Fruit fly (Drosophila melanogaster) whole organism, embryonic: ENCODE data around the gene CG31259.
A peak's percentile ranks its signal among the peaks of the same experiment; 100 is the strongest.

Experiments
- ATbp ChIP-seq: fragments of 200-800 bp; sonication (Bioruptor generic); optimal IDR thresholded peaks from 2 replicates; lab custom pipeline; 2017; ENCODE audit warnings: missing biosample characterization, mild to moderate bottlenecking, missing genetic modification characterization, missing genetic modification reagents
- Aef1 ChIP-seq: fragments of 200-800 bp; sonication (Bioruptor generic); IDR thresholded peaks from 3 replicates; pipeline ENCODE4 v1.3.6; 2022; ENCODE audit warnings: missing biosample characterization, missing genetic modification characterization
- Atf-2 ChIP-seq: fragments of 200-800 bp; sonication (Bioruptor generic); optimal IDR thresholded peaks from 2 replicates; lab custom pipeline; 2016; ENCODE audit warnings: missing biosample characterization, missing genetic modification characterization
- Bteb2 ChIP-seq: fragments of 200-800 bp; sonication (Bioruptor generic); optimal IDR thresholded peaks from 2 replicates; lab custom pipeline; 2016; ENCODE audit warnings: missing biosample characterization, missing genetic modification characterization
- CG1024 ChIP-seq: fragments of 200-800 bp; sonication (Bioruptor generic); IDR thresholded peaks from 2 replicates; pipeline ENCODE4 v1.3.6; 2022; ENCODE audit warnings: missing biosample characterization, missing genetic modification characterization
- CG10565 ChIP-seq: fragments of 200-800 bp; sonication (Bioruptor generic); optimal IDR thresholded peaks from 3 replicates; lab custom pipeline; 2016; ENCODE audit warnings: missing biosample characterization, mild to moderate bottlenecking, missing genetic modification characterization
- CG10959 ChIP-seq: fragments of 200-800 bp; sonication (Bioruptor generic); IDR thresholded peaks from 2 replicates; pipeline ENCODE4 v1.3.6; 2022; ENCODE audit warnings: missing biosample characterization, missing genetic modification characterization
- CG11504 ChIP-seq: fragments of 200-800 bp; sonication (Bioruptor generic); optimal IDR thresholded peaks from 3 replicates; lab custom pipeline; 2019; ENCODE audit warnings: missing biosample characterization, mild to moderate bottlenecking, missing genetic modification characterization, moderate library complexity
- CG13624 ChIP-seq: fragments of 200-800 bp; sonication (Bioruptor generic); optimal IDR thresholded peaks from 2 replicates; lab custom pipeline; 2016; ENCODE audit warnings: missing biosample characterization, missing genetic modification characterization
- CG14050 ChIP-seq: fragments of 200-800 bp; sonication (Bioruptor generic); IDR thresholded peaks from 3 replicates; pipeline ENCODE4 v1.3.6; 2022; ENCODE audit warnings: missing biosample characterization, missing genetic modification characterization
- CG1529 ChIP-seq: fragments of 200-800 bp; sonication (Bioruptor generic); optimal IDR thresholded peaks from 3 replicates; lab custom pipeline; 2018; ENCODE audit warnings: missing biosample characterization, missing genetic modification characterization
- CG16813 ChIP-seq: fragments of 200-800 bp; sonication (Bioruptor generic); IDR thresholded peaks from 3 replicates; pipeline ENCODE4 v1.3.6; 2022; ENCODE audit warnings: missing biosample characterization, missing genetic modification characterization; ENCODE audit not compliant: partially characterized antibody
- CG17359 ChIP-seq: fragments of 200-800 bp; sonication (Bioruptor generic); optimal IDR thresholded peaks from 3 replicates; lab custom pipeline; 2018; ENCODE audit warnings: missing biosample characterization, mild to moderate bottlenecking, missing genetic modification characterization, moderate library complexity
- CG17912 ChIP-seq: fragments of 200-800 bp; sonication (Bioruptor generic); optimal IDR thresholded peaks from 2 replicates; lab custom pipeline; 2018; ENCODE audit warnings: missing biosample characterization, mild to moderate bottlenecking, missing genetic modification characterization
- CG18619 ChIP-seq: fragments of 200-800 bp; sonication (Bioruptor generic); optimal IDR thresholded peaks from 3 replicates; lab custom pipeline; 2017; ENCODE audit warnings: missing biosample characterization, mild to moderate bottlenecking, missing genetic modification characterization
- CG2678 ChIP-seq: fragments of 200-800 bp; sonication (Bioruptor generic); optimal IDR thresholded peaks from 3 replicates; lab custom pipeline; 2019; ENCODE audit warnings: missing biosample characterization, mild to moderate bottlenecking, missing genetic modification characterization, moderate library complexity
- CG2889 ChIP-seq: fragments of 200-800 bp; sonication (Bioruptor generic); IDR thresholded peaks from 3 replicates; pipeline ENCODE4 v1.3.6; 2022; ENCODE audit warnings: missing biosample characterization, missing genetic modification characterization
- CG31224 ChIP-seq: fragments of 200-800 bp; sonication (Bioruptor generic); IDR thresholded peaks from 2 replicates; pipeline ENCODE4 v1.3.6; 2022; ENCODE audit warnings: missing biosample characterization, missing genetic modification characterization
- CG31365 ChIP-seq: fragments of 200-800 bp; sonication (Bioruptor generic); optimal IDR thresholded peaks from 2 replicates; lab custom pipeline; 2018; ENCODE audit warnings: missing biosample characterization, mild to moderate bottlenecking, missing genetic modification characterization
- CG4360 ChIP-seq: fragments of 200-800 bp; sonication (Bioruptor generic); IDR thresholded peaks from 2 replicates; pipeline ENCODE4 v1.3.6; 2022; ENCODE audit warnings: missing biosample characterization, missing genetic modification characterization
- CG4730 ChIP-seq: fragments of 200-800 bp; sonication (Bioruptor generic); IDR thresholded peaks from 2 replicates; pipeline ENCODE4 v1.3.6; 2022; ENCODE audit warnings: missing biosample characterization, missing genetic modification characterization
- CG5180 ChIP-seq: fragments of 200-800 bp; sonication (Bioruptor generic); optimal IDR thresholded peaks from 3 replicates; lab custom pipeline; 2017; ENCODE audit warnings: missing biosample characterization, missing genetic modification characterization, mild to moderate bottlenecking, moderate library complexity, missing genetic modification reagents
- CG6689 ChIP-seq: fragments of 200-800 bp; sonication (Bioruptor generic); IDR thresholded peaks from 2 replicates; pipeline ENCODE4 v1.3.6; 2022; ENCODE audit warnings: missing biosample characterization, missing genetic modification characterization
- CG7357 ChIP-seq: fragments of 200-800 bp; sonication (Bioruptor generic); IDR thresholded peaks from 3 replicates; pipeline ENCODE4 v1.3.6; 2022; ENCODE audit warnings: missing biosample characterization, missing genetic modification characterization
- CG8944 ChIP-seq: fragments of 200-800 bp; sonication (Bioruptor generic); optimal IDR thresholded peaks from 3 replicates; lab custom pipeline; 2016; ENCODE audit warnings: missing biosample characterization, missing genetic modification characterization
- CoRest ChIP-seq: fragments of 200-800 bp; sonication (Bioruptor generic); optimal IDR thresholded peaks from 3 replicates; lab custom pipeline; 2018; ENCODE audit warnings: missing biosample characterization, mild to moderate bottlenecking, missing genetic modification characterization, moderate library complexity
- Deaf1 ChIP-seq: fragments of 200-800 bp; optimal IDR thresholded peaks from 3 replicates; lab custom pipeline; 2019; ENCODE audit warnings: missing biosample characterization, mild to moderate bottlenecking, missing genetic modification characterization, moderate library complexity
- Dip3 ChIP-seq: fragments of 200-800 bp; sonication (Bioruptor generic); optimal IDR thresholded peaks from 3 replicates; lab custom pipeline; 2016; ENCODE audit warnings: missing biosample characterization, missing genetic modification characterization
- Fer3 ChIP-seq: fragments of 200-800 bp; sonication (Bioruptor generic); optimal IDR thresholded peaks from 2 replicates; lab custom pipeline; 2018; ENCODE audit warnings: missing biosample characterization, mild to moderate bottlenecking, missing genetic modification characterization, moderate library complexity
- H2.0 ChIP-seq: fragments of 200-800 bp; sonication (Bioruptor generic); IDR thresholded peaks from 2 replicates; pipeline ENCODE4 v1.3.6; 2022; ENCODE audit warnings: missing biosample characterization, missing genetic modification characterization
- HLH4C ChIP-seq: fragments of 200-800 bp; sonication (Bioruptor generic); IDR thresholded peaks from 3 replicates; pipeline ENCODE4 v1.3.6; 2022; ENCODE audit warnings: missing biosample characterization, missing genetic modification characterization; ENCODE audit not compliant: partially characterized antibody
- Hey ChIP-seq: fragments of 200-800 bp; sonication (Bioruptor generic); optimal IDR thresholded peaks from 3 replicates; lab custom pipeline; 2018; ENCODE audit warnings: missing biosample characterization, mild to moderate bottlenecking, missing genetic modification characterization
- MBD-R2 ChIP-seq: fragments of 200-800 bp; sonication (Bioruptor generic); IDR thresholded peaks from 2 replicates; pipeline ENCODE4 v1.3.6; 2022; ENCODE audit warnings: missing biosample characterization, missing genetic modification characterization
- Oaz ChIP-seq: fragments of 200-800 bp; sonication (Bioruptor generic); IDR thresholded peaks from 2 replicates; pipeline ENCODE4 v1.3.6; 2022; ENCODE audit warnings: missing biosample characterization, missing genetic modification characterization
- PHDP ChIP-seq: fragments of 200-800 bp; sonication (Bioruptor generic); optimal IDR thresholded peaks from 3 replicates; lab custom pipeline; 2018; ENCODE audit warnings: missing biosample characterization, mild to moderate bottlenecking, missing genetic modification characterization, moderate library complexity
- cg ChIP-seq: fragments of 200-800 bp; sonication (Bioruptor generic); optimal IDR thresholded peaks from 3 replicates; lab custom pipeline; 2019; ENCODE audit warnings: missing biosample characterization, mild to moderate bottlenecking, missing genetic modification characterization, moderate library complexity
- chinmo ChIP-seq: fragments of 200-800 bp; sonication (Bioruptor generic); IDR thresholded peaks from 4 replicates; pipeline ENCODE4 v1.3.6; 2022; ENCODE audit warnings: missing biosample characterization, missing genetic modification characterization; ENCODE audit not compliant: partially characterized antibody
- chn ChIP-seq: fragments of 200-800 bp; sonication (Bioruptor generic); optimal IDR thresholded peaks from 2 replicates; lab custom pipeline; 2016; ENCODE audit warnings: missing biosample characterization, missing genetic modification characterization
- crc ChIP-seq: fragments of 200-800 bp; sonication (Bioruptor generic); optimal IDR thresholded peaks from 2 replicates; lab custom pipeline; 2016; ENCODE audit warnings: missing biosample characterization, missing genetic modification characterization
- crp ChIP-seq, 2 experiments: fragments of 200-800 bp; sonication (Bioruptor generic); optimal IDR thresholded peaks; 2 replicates in 1 of 2; 3 replicates in 1 of 2; lab custom pipeline; 2017; ENCODE audit warnings: missing biosample characterization in 2 of 2, missing genetic modification characterization in 2 of 2, mild to moderate bottlenecking in 1 of 2, moderate library complexity in 1 of 2
- cwo ChIP-seq: fragments of 200-800 bp; sonication (Bioruptor generic); optimal IDR thresholded peaks from 3 replicates; lab custom pipeline; 2017; ENCODE audit warnings: missing biosample characterization, missing genetic modification characterization, mild to moderate bottlenecking, moderate library complexity, missing genetic modification reagents
- dm ChIP-seq: fragments of 200-800 bp; sonication (Bioruptor generic); optimal IDR thresholded peaks from 3 replicates; lab custom pipeline; 2016; ENCODE audit warnings: missing biosample characterization, missing genetic modification characterization
- fd102C ChIP-seq: fragments of 200-800 bp; sonication (Bioruptor generic); optimal IDR thresholded peaks from 2 replicates; lab custom pipeline; 2018; ENCODE audit warnings: missing biosample characterization, mild to moderate bottlenecking, missing genetic modification characterization, moderate library complexity
- fd96Cb ChIP-seq: fragments of 200-800 bp; sonication (Bioruptor generic); optimal IDR thresholded peaks from 2 replicates; lab custom pipeline; 2018; ENCODE audit warnings: missing biosample characterization, mild to moderate bottlenecking, missing genetic modification characterization, moderate library complexity
- her ChIP-seq: fragments of 200-800 bp; sonication (Bioruptor generic); optimal IDR thresholded peaks from 2 replicates; lab custom pipeline; 2016; ENCODE audit warnings: missing biosample characterization, missing genetic modification characterization
- lov ChIP-seq, 2 experiments: fragments of 200-800 bp in 1 of 2; fragments of >200 bp in 1 of 2; sonication (Bioruptor generic) in 1 of 2; IDR thresholded peaks in 1 of 2; optimal IDR thresholded peaks in 1 of 2; 2 replicates in 1 of 2; 3 replicates in 1 of 2; pipeline versions ENCODE4 v1.3.6 to Lab custom; 2017 to 2022; ENCODE audit warnings: missing biosample characterization in 1 of 2, missing genetic modification characterization in 1 of 2
- luna ChIP-seq: fragments of 200-800 bp; sonication (Bioruptor generic); optimal IDR thresholded peaks from 2 replicates; lab custom pipeline; 2016; ENCODE audit warnings: missing biosample characterization, missing genetic modification characterization
- sd ChIP-seq: fragments of 200-800 bp; sonication (Bioruptor generic); optimal IDR thresholded peaks from 3 replicates; lab custom pipeline; 2018; ENCODE audit warnings: missing biosample characterization, mild to moderate bottlenecking, missing genetic modification characterization, moderate library complexity
- zf30C ChIP-seq: fragments of 200-800 bp; sonication (Bioruptor generic); optimal IDR thresholded peaks from 3 replicates; lab custom pipeline; 2018; ENCODE audit warnings: missing biosample characterization, mild to moderate bottlenecking, missing genetic modification characterization

CG31259 gene

DNA sequence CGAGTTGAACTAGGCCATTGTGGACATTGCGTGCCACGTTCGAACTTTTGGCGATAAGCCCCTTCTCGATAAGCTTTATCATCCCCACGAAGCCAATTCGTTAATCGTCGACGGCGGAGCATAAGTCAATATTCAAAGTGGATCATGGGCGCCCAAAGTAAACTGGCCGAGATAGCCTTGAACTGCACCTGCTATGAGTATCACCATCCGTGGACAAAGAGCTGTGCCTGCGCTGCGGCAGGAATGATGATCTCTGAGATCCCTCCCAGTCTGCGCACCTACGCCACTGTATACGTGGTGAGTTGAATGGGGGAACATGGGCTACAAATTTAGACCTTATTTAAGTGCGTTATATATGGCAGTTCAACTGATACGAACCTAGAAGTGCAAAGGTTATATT, 533 bp downstream of the CG31259 start (continued):
- 0 out of 2 replicates have a peak, but pooled peaks have one; percentile 16 for TF ChIP-seq CG6689 (GFP tag; lab: Robert Waterston, UW)
- 0 out of 3 replicates have a peak, but pooled peaks have one; percentile 20 for TF ChIP-seq CG7357
- no peak for TF ChIP-seq sd (tag; lab: Kevin White, UChicago)
- TF ChIP-seq Dip3 (GFP tag; lab: Kevin White, UChicago) = peak; percentile 37
- no peak for TF ChIP-seq crc (GFP tag; lab: Kevin White, UChicago)

DNA sequence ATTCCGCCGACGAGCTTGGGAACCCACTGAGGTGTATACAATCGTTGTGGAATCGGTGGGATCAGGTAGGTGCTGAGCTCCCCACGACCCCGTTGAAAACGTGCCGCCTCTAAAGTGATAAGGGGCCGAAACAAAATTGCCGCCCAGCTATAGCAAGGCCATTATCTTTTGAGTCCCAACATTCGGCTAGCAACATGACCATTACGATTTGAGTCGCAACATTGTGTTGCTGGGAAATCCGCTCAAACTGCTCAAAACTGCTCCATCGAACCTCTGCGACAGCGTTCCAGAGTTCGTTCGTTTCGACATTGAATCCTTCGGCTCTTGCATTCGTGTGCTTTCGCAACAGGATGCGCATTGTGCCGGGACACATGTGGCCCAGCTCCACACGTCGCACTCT, 5.1 kb downstream of the CG31259 start, which contains the start of gene CG11741:
Gene CG11741 (minus strand): TSS at position 16 of the 400 bp plus-strand sequence.
- TF ChIP-seq CG5180 (GFP tag; lab: Kevin White, UChicago) = peak; percentile 96
- TF ChIP-seq H2.0 (GFP tag; lab: Robert Waterston, UW) = no peak
- TF ChIP-seq CG13624 (GFP tag; lab: Kevin White, UChicago) = no peak
- TF ChIP-seq PHDP (tag; lab: Kevin White, UChicago) = no peak
- peak; percentile 89 for TF ChIP-seq cwo (GFP tag; lab: Kevin White, UChicago)
- no peak for TF ChIP-seq CG10959 (GFP tag; lab: Robert Waterston, UW)
- no peak for TF ChIP-seq fd96Cb (tag; lab: Kevin White, UChicago)
- TF ChIP-seq luna (GFP tag; lab: Kevin White, UChicago) = no peak
- no peak for TF ChIP-seq CG1529 (GFP tag; lab: Kevin White, UChicago)
- TF ChIP-seq CG31224 (GFP tag; lab: Robert Waterston, UW) = no peak
- TF ChIP-seq dm (GFP tag; lab: Kevin White, UChicago) = no peak
- TF ChIP-seq HLH4C (GFP tag; lab: Robert Waterston, UW) = no peak
- TF ChIP-seq her (GFP tag; lab: Kevin White, UChicago) = no peak
- no peak for TF ChIP-seq MBD-R2 (GFP tag; lab: Robert Waterston, UW)
- no peak for TF ChIP-seq Bteb2 (GFP tag; lab: Kevin White, UChicago)
- no peak for TF ChIP-seq Fer3 (tag; lab: Kevin White, UChicago)
- no peak for TF ChIP-seq CG8944 (GFP tag; lab: Kevin White, UChicago)
- peak; percentile 98 for TF ChIP-seq CG11504 (tag; lab: Kevin White, UChicago)
- no peak for TF ChIP-seq CG14050 (GFP tag; lab: Robert Waterston, UW)
- TF ChIP-seq CG1024 = no peak
- TF ChIP-seq CG2889 (GFP tag; lab: Robert Waterston, UW) = no peak
- no peak for TF ChIP-seq chn (GFP tag; lab: Kevin White, UChicago)
- no peak for TF ChIP-seq CG16813 (GFP tag; lab: Robert Waterston, UW)
- no peak for TF ChIP-seq CG2678 (tag; lab: Kevin White, UChicago)
- TF ChIP-seq Atf-2 (GFP tag; lab: Kevin White, UChicago) = no peak
- peak; percentile 90 for TF ChIP-seq Deaf1 (tag; lab: Kevin White, UChicago)
- TF ChIP-seq CoRest (tag; lab: Kevin White, UChicago) = no peak
- no peak for TF ChIP-seq Aef1 (GFP tag; lab: Robert Waterston, UW)
- TF ChIP-seq CG4730 (GFP tag; lab: Robert Waterston, UW) = no peak
- no peak for TF ChIP-seq CG17912 (GFP tag; lab: Kevin White, UChicago)
- TF ChIP-seq chinmo (GFP tag; lab: Robert Waterston, UW) = 0 out of 4 replicates have a peak, but pooled peaks have one; percentile 47
- TF ChIP-seq lov (optimal IDR thresholded peaks at IDR 0.05; lab: Kevin White, UChicago) = no peak
- TF ChIP-seq lov (GFP tag; IDR thresholded peaks at IDR 0.05; lab: Robert Waterston, UW) = 0 out of 3 replicates have a peak, but pooled peaks have one; percentile 27
- TF ChIP-seq cg (GFP tag; lab: Kevin White, UChicago) = no peak
- TF ChIP-seq Hey (tag; lab: Kevin White, UChicago) = peak; percentile 77
- no peak for TF ChIP-seq CG17359 (tag; lab: Kevin White, UChicago)
- no peak for TF ChIP-seq fd102C
- no peak for TF ChIP-seq CG18619 (GFP tag; lab: Kevin White, UChicago)
- no peak for TF ChIP-seq CG31365 (tag; lab: Kevin White, UChicago)
- TF ChIP-seq CG10565 (GFP tag; lab: Kevin White, UChicago) = no peak
- TF ChIP-seq crp (GFP tag; optimal IDR thresholded peaks at IDR 0.05; lab: Kevin White, UChicago) = no peak
- no peak for TF ChIP-seq zf30C (GFP tag; lab: Kevin White, UChicago)
- TF ChIP-seq Oaz = no peak
- no peak for TF ChIP-seq ATbp (GFP tag; lab: Kevin White, UChicago)
- no peak for TF ChIP-seq CG4360 (GFP tag; lab: Robert Waterston, UW)
